Fruit fly (Drosophila melanogaster) whole organism, prepupa: ENCODE data around the gene Ntl.

Experiments used
- CG16779 ChIP-seq: fragments of 200-800 bp; sonication (Bioruptor generic); optimal IDR thresholded peaks from 3 replicates; lab custom pipeline; 2017; ENCODE audit warnings: missing biosample characterization, mild to moderate bottlenecking, missing genetic modification characterization
- CG6854 ChIP-seq: fragments of 200-800 bp; sonication (Bioruptor generic); optimal IDR thresholded peaks from 2 replicates; lab custom pipeline; 2017; ENCODE audit warnings: missing biosample characterization, mild to moderate bottlenecking, missing genetic modification characterization
- Eip78C ChIP-seq: fragments of 200-800 bp; sonication (Bioruptor generic); peaks from one replicate; lab custom pipeline; 2016; ENCODE audit warnings: missing biosample characterization, missing genetic modification characterization
- Eip93F ChIP-seq: fragments of 200-800 bp; sonication (Bioruptor generic); optimal IDR thresholded peaks from 2 replicates; lab custom pipeline; 2016; ENCODE audit warnings: missing biosample characterization, mild to moderate bottlenecking, missing genetic modification characterization
- Hr38 ChIP-seq: sonication (Bioruptor generic); optimal IDR thresholded peaks from 2 replicates; lab custom pipeline; 2016; ENCODE audit warnings: missing biosample characterization, missing genetic modification characterization
- Hr4 ChIP-seq: fragments of 200-800 bp; sonication (Bioruptor generic); optimal IDR thresholded peaks from 3 replicates; lab custom pipeline; 2016; ENCODE audit warnings: missing biosample characterization, missing genetic modification characterization
- Lpt ChIP-seq: fragments of 200-800 bp; sonication (Bioruptor generic); optimal IDR thresholded peaks from 3 replicates; lab custom pipeline; 2016; ENCODE audit warnings: missing biosample characterization, missing genetic modification characterization
- dac ChIP-seq: fragments of 200-800 bp; sonication (Bioruptor generic); optimal IDR thresholded peaks from 2 replicates; lab custom pipeline; 2017; ENCODE audit warnings: missing biosample characterization, mild to moderate bottlenecking, missing genetic modification characterization
- eg ChIP-seq: fragments of 200-800 bp; sonication (Bioruptor generic); IDR thresholded peaks from 3 replicates; pipeline ENCODE4 v1.3.6; 2022; ENCODE audit warnings: missing biosample characterization, missing genetic modification characterization
- net ChIP-seq: fragments of 200-800 bp; sonication (Bioruptor generic); optimal IDR thresholded peaks from 3 replicates; lab custom pipeline; 2016; ENCODE audit warnings: missing biosample characterization, missing genetic modification characterization
- ss ChIP-seq, 2 experiments: fragments of 200-800 bp; sonication (Bioruptor generic); optimal IDR thresholded peaks; 2 replicates in 1 of 2; 3 replicates in 1 of 2; lab custom pipeline; 2017 to 2018; ENCODE audit warnings: mild to moderate bottlenecking in 2 of 2, missing biosample characterization in 2 of 2, missing genetic modification characterization in 2 of 2, moderate library complexity in 1 of 2

- TF ChIP-seq Hr38 (GFP tag; lab: Kevin White, UChicago): no peak
- no peak for TF ChIP-seq Eip93F (GFP tag; lab: Kevin White, UChicago)
- TF ChIP-seq net (GFP tag; lab: Kevin White, UChicago): no peak
- no peak for TF ChIP-seq Eip78C
- no peak for TF ChIP-seq ss (GFP tag; optimal IDR thresholded peaks at IDR 0.05; lab: Kevin White, UChicago)
- no peak for TF ChIP-seq CG6854 (GFP tag; lab: Kevin White, UChicago)
- no peak for TF ChIP-seq CG16779 (tag; lab: Kevin White, UChicago)
- TF ChIP-seq dac: no peak
- TF ChIP-seq Lpt (GFP tag; lab: Kevin White, UChicago): no peak
- peak; percentile 51; the same call in 1 of the 3 replicates for TF ChIP-seq eg (GFP tag; lab: Robert Waterston, UW)
- peak; percentile 2 for TF ChIP-seq Hr4
Measured at dm6 chr2L:7756835-7757234, 46.2 kb downstream of the Ntl start.
